Fruit fly (Drosophila melanogaster) whole organism, pupa: ENCODE measurements around the gene CG32369.

Experiments used
- CG12605 ChIP-seq: fragments of 200-800 bp; sonication (Bioruptor generic); IDR thresholded peaks from 2 replicates; pipeline ENCODE4 v1.3.6; 2022; ENCODE audit warnings: missing biosample characterization, missing genetic modification characterization
- CG9948 ChIP-seq: fragments of 200-800 bp; sonication (Bioruptor generic); optimal IDR thresholded peaks from 2 replicates; lab custom pipeline; 2018; ENCODE audit warnings: missing biosample characterization, mild to moderate bottlenecking, missing genetic modification characterization, moderate library complexity

DNA sequence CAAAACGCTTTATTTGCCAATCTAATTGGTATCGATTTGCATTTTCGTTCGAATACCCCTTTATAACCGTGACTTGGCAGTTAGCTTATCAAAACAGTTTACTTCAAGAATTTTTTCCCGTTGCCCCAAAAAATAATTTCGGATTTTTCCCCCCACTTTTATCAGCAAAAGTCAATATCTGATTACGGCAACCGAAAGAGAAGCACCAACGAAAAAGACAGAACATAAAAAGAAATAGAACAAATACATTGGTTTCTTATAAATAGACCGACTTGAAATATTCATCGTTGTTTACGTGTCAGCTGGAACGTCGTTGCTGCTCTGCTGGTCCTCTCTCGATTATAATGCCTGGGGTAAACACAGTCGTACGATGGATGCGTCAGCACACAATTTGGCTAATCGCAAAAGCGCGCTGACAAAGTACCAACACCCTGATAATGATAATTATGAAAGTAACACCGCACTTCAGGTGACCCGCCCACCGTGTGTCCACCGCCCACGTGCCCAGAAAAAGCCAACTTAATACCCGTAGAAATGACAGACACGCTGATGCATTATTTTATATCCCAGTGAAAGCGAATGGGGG is 8.2 kb downstream of the CG32369 start:
- TF ChIP-seq CG12605 = no peak
- TF ChIP-seq CG9948 (tag; lab: Kevin White, UChicago) = no peak
